Worm (Caenorhabditis elegans): ENCODE results near the gene C15C7.4.

ce11 chrX:3106137-3106536, 39.2 kb upstream of the C15C7.4 start, which contains the start of gene K10B3.5:
- TF ChIP-seq dao-5 (tag; optimal IDR thresholded peaks at IDR 0.05) (no peak), W03F9.2 (tag; optimal IDR thresholded peaks at IDR 0.05) (peak; percentile 56), him-1 (tag; optimal IDR thresholded peaks at IDR 0.05) (peak; percentile 41)

Data from whole organism, L4/young adult.